Fruit fly (Drosophila melanogaster) whole organism, pupa: ENCODE results near the gene CG3581.

ENCODE experiments used
- CG10348 ChIP-seq: fragments of 200-800 bp; sonication (Bioruptor generic); IDR thresholded peaks from 2 replicates; pipeline ENCODE4 v1.3.6; 2022; ENCODE audit warnings: missing biosample characterization, missing genetic modification characterization
- CG12605 ChIP-seq: fragments of 200-800 bp; sonication (Bioruptor generic); IDR thresholded peaks from 2 replicates; pipeline ENCODE4 v1.3.6; 2022; ENCODE audit warnings: missing biosample characterization, missing genetic modification characterization
- CG13204 ChIP-seq: fragments of 200-800 bp; sonication (Bioruptor generic); optimal IDR thresholded peaks from 2 replicates; lab custom pipeline; 2018; ENCODE audit warnings: missing biosample characterization, mild to moderate bottlenecking, missing genetic modification characterization, moderate library complexity
- CG14655 ChIP-seq: fragments of 200-800 bp; sonication (Bioruptor generic); optimal IDR thresholded peaks from 3 replicates; lab custom pipeline; 2017; ENCODE audit warnings: mild to moderate bottlenecking, missing biosample characterization, missing genetic modification reagents, missing genetic modification characterization
- CG15710 ChIP-seq: fragments of 200-800 bp; sonication (Bioruptor generic); optimal IDR thresholded peaks from 2 replicates; lab custom pipeline; 2018; ENCODE audit warnings: missing biosample characterization, mild to moderate bottlenecking, missing genetic modification characterization, moderate library complexity
- CG17806 ChIP-seq: fragments of 200-800 bp; sonication (Bioruptor generic); optimal IDR thresholded peaks from 2 replicates; lab custom pipeline; 2018; ENCODE audit warnings: missing biosample characterization, mild to moderate bottlenecking, missing genetic modification characterization, moderate library complexity
- CG32121 ChIP-seq: fragments of 200-800 bp; sonication (Bioruptor generic); IDR thresholded peaks from 2 replicates; pipeline ENCODE4 v1.3.6; 2022; ENCODE audit warnings: missing biosample characterization, missing genetic modification characterization
- CG34367 ChIP-seq: fragments of 200-800 bp; sonication (Bioruptor generic); optimal IDR thresholded peaks from 2 replicates; lab custom pipeline; 2018; ENCODE audit warnings: missing biosample characterization, mild to moderate bottlenecking, missing genetic modification characterization
- CG4496 ChIP-seq: fragments of 200-800 bp; sonication (Bioruptor generic); IDR thresholded peaks from 3 replicates; pipeline ENCODE4 v1.3.6; 2022; ENCODE audit warnings: missing biosample characterization, missing genetic modification characterization
- CG8159 ChIP-seq: fragments of 200-800 bp; sonication (Bioruptor generic); optimal IDR thresholded peaks from 3 replicates; lab custom pipeline; 2018; ENCODE audit warnings: missing biosample characterization, mild to moderate bottlenecking, missing genetic modification characterization, moderate library complexity
- CG8301 ChIP-seq: fragments of 200-800 bp; sonication (Bioruptor generic); optimal IDR thresholded peaks from 2 replicates; lab custom pipeline; 2018; ENCODE audit warnings: missing biosample characterization, mild to moderate bottlenecking, missing genetic modification characterization
- CG9948 ChIP-seq: fragments of 200-800 bp; sonication (Bioruptor generic); optimal IDR thresholded peaks from 2 replicates; lab custom pipeline; 2018; ENCODE audit warnings: missing biosample characterization, mild to moderate bottlenecking, missing genetic modification characterization, moderate library complexity
- D1 ChIP-seq: fragments of 200-800 bp; sonication (Bioruptor generic); optimal IDR thresholded peaks from 2 replicates; lab custom pipeline; 2018; ENCODE audit warnings: missing biosample characterization, mild to moderate bottlenecking, missing genetic modification characterization, moderate library complexity
- EcR ChIP-seq: fragments of 200-800 bp; sonication (Bioruptor generic); optimal IDR thresholded peaks from 3 replicates; lab custom pipeline; 2019; ENCODE audit warnings: missing biosample characterization, missing genetic modification characterization, mild to moderate bottlenecking, moderate library complexity, missing genetic modification reagents
- Ets98B ChIP-seq: fragments of 200-800 bp; sonication (Bioruptor generic); IDR thresholded peaks from 2 replicates; pipeline ENCODE4 v1.3.6; 2022; ENCODE audit warnings: missing biosample characterization, missing genetic modification characterization
- Pif1A ChIP-seq: fragments of 200-800 bp; sonication (Bioruptor generic); optimal IDR thresholded peaks from 3 replicates; lab custom pipeline; 2016; ENCODE audit warnings: missing biosample characterization, missing genetic modification characterization
- Pif1B ChIP-seq: fragments of 200-800 bp; sonication (Bioruptor generic); optimal IDR thresholded peaks from 3 replicates; lab custom pipeline; 2016; ENCODE audit warnings: missing biosample characterization, missing genetic modification characterization
- Snoo ChIP-seq: fragments of 200-800 bp; sonication (Bioruptor generic); optimal IDR thresholded peaks from 3 replicates; lab custom pipeline; 2017; ENCODE audit warnings: missing biosample characterization, mild to moderate bottlenecking, missing genetic modification characterization, inconsistent platforms
- fd96Ca ChIP-seq: fragments of 200-800 bp; sonication (Bioruptor generic); IDR thresholded peaks from 3 replicates; pipeline ENCODE4 v1.3.6; 2022; ENCODE audit warnings: missing biosample characterization, missing genetic modification characterization
- gl ChIP-seq: fragments of 200-800 bp; sonication (Bioruptor generic); optimal IDR thresholded peaks from 2 replicates; lab custom pipeline; 2018; ENCODE audit warnings: missing biosample characterization, mild to moderate bottlenecking, missing genetic modification characterization
- rn ChIP-seq: fragments of 200-800 bp; sonication (Bioruptor generic); IDR thresholded peaks from 2 replicates; pipeline ENCODE4 v1.3.6; 2022; ENCODE audit warnings: missing biosample characterization, missing genetic modification characterization

The CG3581 gene

dm6 chr3R:19370693-19371092, 3.9 kb downstream of the CG3581 start:
- no peak for TF ChIP-seq CG12605 (GFP tag; lab: Robert Waterston, UW)
- no peak for TF ChIP-seq CG15710
- no peak for TF ChIP-seq CG10348 (GFP tag; lab: Robert Waterston, UW)
- no peak for TF ChIP-seq CG9948
- no peak for TF ChIP-seq CG32121 (GFP tag; lab: Robert Waterston, UW)
- no peak for TF ChIP-seq fd96Ca (GFP tag; lab: Robert Waterston, UW)
- TF ChIP-seq, all 21 proteins: peak for 0

dm6 chr3R:19369060-19369459, 5.5 kb downstream of the CG3581 start:
- TF ChIP-seq CG4496 (GFP tag; lab: Robert Waterston, UW) (no peak), CG34367 (no peak), CG12605 (GFP tag; lab: Robert Waterston, UW) (no peak), CG8301 (tag; lab: Kevin White, UChicago) (no peak), Pif1B (GFP tag; lab: Kevin White, UChicago) (no peak), D1 (no peak), Snoo (tag; lab: Kevin White, UChicago) (no peak)
- TF ChIP-seq, all 21 proteins: peak for 0

- TF ChIP-seq D1 (no peak), Snoo (tag; lab: Kevin White, UChicago) (peak; percentile 6)
Observed at dm6 chr3R:19362879-19363278, 11.7 kb downstream of the CG3581 start.

dm6 chr3R:19353751-19354150, 20.8 kb downstream of the CG3581 start, which contains the start of gene CG43203:
TSS of gene CG43203 (plus strand) at chr3R:19354051.
- TF ChIP-seq CG10348 (GFP tag; lab: Robert Waterston, UW) (no peak), fd96Ca (GFP tag; lab: Robert Waterston, UW) (no peak), EcR (GFP tag; lab: Kevin White, UChicago) (no peak)
- TF ChIP-seq, all 21 proteins: peak for 0

dm6 chr3R:19352121-19352520, 22.5 kb downstream of the CG3581 start:
- no peak for TF ChIP-seq CG12605 (GFP tag; lab: Robert Waterston, UW)

- TF ChIP-seq gl: no peak
- no peak for TF ChIP-seq CG10348 (GFP tag; lab: Robert Waterston, UW)
- no peak for TF ChIP-seq CG12605 (GFP tag; lab: Robert Waterston, UW)
- TF ChIP-seq CG32121 (GFP tag; lab: Robert Waterston, UW): no peak
- no peak for TF ChIP-seq CG8159 (tag; lab: Kevin White, UChicago)
- no peak for TF ChIP-seq Pif1B (GFP tag; lab: Kevin White, UChicago)
- no peak for TF ChIP-seq CG34367
- TF ChIP-seq D1: no peak
- TF ChIP-seq Ets98B (GFP tag; lab: Robert Waterston, UW): no peak
- TF ChIP-seq CG8301 (tag; lab: Kevin White, UChicago): no peak
- TF ChIP-seq rn (GFP tag; lab: Robert Waterston, UW): no peak
- no peak for TF ChIP-seq CG17806
- no peak for TF ChIP-seq fd96Ca (GFP tag; lab: Robert Waterston, UW)
- no peak for TF ChIP-seq Snoo (tag; lab: Kevin White, UChicago)
- TF ChIP-seq CG14655 (GFP tag; lab: Kevin White, UChicago): no peak
- TF ChIP-seq EcR (GFP tag; lab: Kevin White, UChicago): no peak
- TF ChIP-seq Pif1A: no peak
- no peak for TF ChIP-seq CG9948
- TF ChIP-seq CG13204 (GFP tag; lab: Kevin White, UChicago): no peak
- TF ChIP-seq CG4496 (GFP tag; lab: Robert Waterston, UW): no peak
- TF ChIP-seq, all 21 proteins: peak for 0
Observed at dm6 chr3R:19350375-19350943, 24.1 kb downstream of the CG3581 start.

dm6 chr3R:19347678-19348077, 26.9 kb downstream of the CG3581 start:
- peak; percentile 19 for TF ChIP-seq Snoo (tag; lab: Kevin White, UChicago)
- TF ChIP-seq Pif1A: no peak

- no peak for TF ChIP-seq CG17806
- no peak for TF ChIP-seq CG12605 (GFP tag; lab: Robert Waterston, UW)
- TF ChIP-seq Snoo (tag; lab: Kevin White, UChicago): no peak
- no peak for TF ChIP-seq Ets98B (GFP tag; lab: Robert Waterston, UW)
- no peak for TF ChIP-seq CG34367
- TF ChIP-seq gl: no peak
- TF ChIP-seq CG9948: no peak
- no peak for TF ChIP-seq fd96Ca (GFP tag; lab: Robert Waterston, UW)
Observed at dm6 chr3R:19346532-19346931, 28.1 kb downstream of the CG3581 start.
